Fruit fly (Drosophila melanogaster) Kc167 (cell line): ENCODE results near the gene Snoo.

Source experiments
- Sin3A ChIP-seq: fragments of >200 bp; optimal IDR thresholded peaks from 2 replicates; lab custom pipeline; 2018; ENCODE audit warnings: missing external identifiers
- h ChIP-seq: fragments of >200 bp; optimal IDR thresholded peaks from 3 replicates; lab custom pipeline; 2018; ENCODE audit warnings: missing external identifiers
- insv ChIP-seq: fragments of >200 bp; optimal IDR thresholded peaks from 3 replicates; lab custom pipeline; 2018; ENCODE audit warnings: missing external identifiers
- ttk ChIP-seq: sonication (Bioruptor generic); optimal IDR thresholded peaks from 2 replicates; lab custom pipeline; 2017; ENCODE audit warnings: missing external identifiers

DNA sequence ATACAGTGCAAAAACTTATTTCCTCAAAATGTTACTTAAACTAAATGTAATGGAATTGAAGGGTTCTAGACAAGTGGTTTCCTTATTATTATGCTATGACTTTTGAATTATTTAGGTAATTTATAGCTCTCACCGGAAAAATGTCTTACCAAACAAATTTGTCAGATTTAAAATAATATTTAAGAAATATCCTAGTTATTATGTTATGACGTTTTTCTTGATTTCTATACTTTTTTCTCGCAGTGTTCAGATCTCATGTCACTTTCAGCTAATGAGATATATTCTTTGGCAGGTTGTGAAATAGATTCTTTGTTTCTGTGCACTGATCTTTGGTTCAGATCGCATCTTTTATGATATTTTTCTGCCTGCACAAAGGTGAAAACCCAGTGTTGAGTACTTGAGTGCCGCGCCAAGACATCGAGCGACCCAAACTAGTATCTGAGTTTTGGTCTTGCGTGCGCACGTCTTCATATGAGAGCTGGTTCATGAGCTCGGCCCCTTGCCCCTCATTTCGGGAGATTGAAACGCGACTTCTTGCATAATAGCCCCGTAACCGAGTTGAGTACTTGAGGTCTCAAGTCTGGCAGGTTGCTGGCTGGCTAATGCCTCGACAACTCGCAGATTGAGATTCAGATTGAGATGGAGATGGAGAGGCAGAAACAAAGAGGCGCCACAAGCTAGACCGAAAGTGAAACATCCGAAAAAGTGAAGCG is 107.3 kb downstream of the Snoo start:
- no peak for TF ChIP-seq ttk (lab: Kevin White, UChicago)
- no peak for TF ChIP-seq insv (lab: Kevin White, UChicago)
- no peak for TF ChIP-seq h
- no peak for TF ChIP-seq Sin3A (lab: Kevin White, UChicago)
